Fruit fly (Drosophila melanogaster) S2 (cell line): ENCODE data around the gene sima.

ENCODE experiments used
- CG8478 ChIP-seq: fragments of >200 bp; optimal IDR thresholded peaks from 2 replicates; lab custom pipeline; 2018
- CTCF ChIP-seq, 2 experiments: fragments of >200 bp; optimal IDR thresholded peaks; 2 replicates each; lab custom pipeline; 2018

- TF ChIP-seq CG8478 = no peak
- TF ChIP-seq CTCF (optimal IDR thresholded peaks at IDR 0.05; lab: Kevin White, UChicago) = no peak
These were observed 2.5 kb downstream of the sima start for dm6 chr3R:30060451-30061153.
